Worm (Caenorhabditis elegans) whole organism, mixed stage, embryonic: ENCODE measurements around the gene F37C12.10.

ENCODE experiments used
- bed-3 ChIP-seq: fragments of 200-800 bp; sonication (Bioruptor generic); optimal IDR thresholded peaks from 3 replicates; lab custom pipeline; 2018; ENCODE audit warnings: mild to moderate bottlenecking, missing genetic modification characterization, moderate library complexity, missing compliant biosample characterization
- blmp-1 ChIP-seq: fragments of 150-350 bp; optimal IDR thresholded peaks from 2 replicates; lab custom pipeline; 2014; ENCODE audit warnings: missing biosample characterization, missing genetic modification characterization
- ceh-39 ChIP-seq: fragments of 150-350 bp; optimal IDR thresholded peaks from 2 replicates; lab custom pipeline; 2014; ENCODE audit warnings: missing biosample characterization, missing genetic modification characterization
- ceh-43 ChIP-seq: fragments of 200-800 bp; sonication (Bioruptor generic); optimal IDR thresholded peaks from 2 replicates; lab custom pipeline; 2018; ENCODE audit warnings: mild to moderate bottlenecking, missing genetic modification characterization, moderate library complexity, missing compliant biosample characterization
- ces-1 ChIP-seq: fragments of 150-350 bp; optimal IDR thresholded peaks from 2 replicates; lab custom pipeline; 2014; ENCODE audit warnings: missing biosample characterization, missing genetic modification reagents, missing genetic modification characterization
- cnd-1 ChIP-seq: fragments of 200-800 bp; sonication (Bioruptor generic); optimal IDR thresholded peaks from 2 replicates; lab custom pipeline; 2018; ENCODE audit warnings: mild to moderate bottlenecking, missing genetic modification characterization, missing compliant biosample characterization
- drap-1 ChIP-seq: fragments of 200-800 bp; sonication (Bioruptor generic); optimal IDR thresholded peaks from 3 replicates; lab custom pipeline; 2018; ENCODE audit warnings: mild to moderate bottlenecking, missing genetic modification characterization, missing compliant biosample characterization
- elt-3 ChIP-seq: fragments of 150-350 bp; optimal IDR thresholded peaks from 2 replicates; lab custom pipeline; 2014; ENCODE audit warnings: missing biosample characterization, missing genetic modification characterization
- flh-1 ChIP-seq: fragments of 200-800 bp; sonication (Bioruptor generic); optimal IDR thresholded peaks from 2 replicates; lab custom pipeline; 2018; ENCODE audit warnings: mild to moderate bottlenecking, missing genetic modification characterization, moderate library complexity, missing compliant biosample characterization
- hlh-1 ChIP-seq: fragments of 150-350 bp; optimal IDR thresholded peaks from 2 replicates; lab custom pipeline; 2014; ENCODE audit warnings: missing biosample characterization, missing genetic modification reagents, missing genetic modification characterization
- lin-13 ChIP-seq: fragments of 150-350 bp; optimal IDR thresholded peaks from 2 replicates; lab custom pipeline; 2014; ENCODE audit warnings: missing biosample characterization, missing genetic modification characterization
- lin-32 ChIP-seq: fragments of 200-800 bp; sonication (Bioruptor generic); optimal IDR thresholded peaks from 2 replicates; lab custom pipeline; 2018; ENCODE audit warnings: mild to moderate bottlenecking, missing genetic modification characterization, missing compliant biosample characterization
- lsy-2 ChIP-seq: fragments of 150-350 bp; optimal IDR thresholded peaks from 2 replicates; lab custom pipeline; 2014; ENCODE audit warnings: missing biosample characterization, missing genetic modification characterization
- mab-5 ChIP-seq: fragments of 150-350 bp; optimal IDR thresholded peaks from 2 replicates; lab custom pipeline; 2014; ENCODE audit warnings: missing biosample characterization, missing genetic modification characterization
- mep-1 ChIP-seq: fragments of 150-350 bp; optimal IDR thresholded peaks from 2 replicates; lab custom pipeline; 2017; ENCODE audit warnings: missing biosample characterization, missing genetic modification reagents, missing genetic modification characterization, inconsistent platforms
- mls-2 ChIP-seq: sonication (generic microtip); optimal IDR thresholded peaks from 2 replicates; lab custom pipeline; 2016; ENCODE audit warnings: mild to moderate bottlenecking, missing genetic modification characterization, moderate library complexity, missing compliant biosample characterization
- nhr-12 ChIP-seq: fragments of 150-350 bp; optimal IDR thresholded peaks from 2 replicates; lab custom pipeline; 2014; ENCODE audit warnings: missing biosample characterization, missing genetic modification characterization
- nhr-2 ChIP-seq: fragments of 150-350 bp; optimal IDR thresholded peaks from 2 replicates; lab custom pipeline; 2014; ENCODE audit warnings: missing biosample characterization, missing genetic modification characterization
- nhr-237 ChIP-seq: fragments of 150-350 bp; optimal IDR thresholded peaks from 2 replicates; lab custom pipeline; 2014; ENCODE audit warnings: missing biosample characterization, missing genetic modification characterization
- nhr-76 ChIP-seq: sonication (generic microtip); optimal IDR thresholded peaks from 2 replicates; lab custom pipeline; 2017; ENCODE audit warnings: missing biosample characterization, missing genetic modification characterization
- pha-4 ChIP-seq: fragments of 150-350 bp; optimal IDR thresholded peaks from 2 replicates; lab custom pipeline; 2018; ENCODE audit warnings: missing biosample characterization, missing genetic modification reagents, missing genetic modification characterization
- sem-2 ChIP-seq: fragments of 200-800 bp; sonication (Bioruptor generic); optimal IDR thresholded peaks from 2 replicates; lab custom pipeline; 2018; ENCODE audit warnings: mild to moderate bottlenecking, missing genetic modification characterization, missing compliant biosample characterization
- snpc-4 ChIP-seq: fragments of 150-350 bp; optimal IDR thresholded peaks from 2 replicates; lab custom pipeline; 2014; ENCODE audit warnings: missing biosample characterization, missing genetic modification characterization
- sptf-1 ChIP-seq: sonication (generic microtip); optimal IDR thresholded peaks from 2 replicates; lab custom pipeline; 2017; ENCODE audit warnings: mild to moderate bottlenecking, missing genetic modification characterization, moderate library complexity, missing compliant biosample characterization
- tbx-8 ChIP-seq: fragments of 200-800 bp; sonication (Bioruptor generic); optimal IDR thresholded peaks from 2 replicates; lab custom pipeline; 2018; ENCODE audit warnings: mild to moderate bottlenecking, missing genetic modification characterization, moderate library complexity, missing compliant biosample characterization
- unc-120 ChIP-seq: sonication (generic microtip); optimal IDR thresholded peaks from 2 replicates; lab custom pipeline; 2017; ENCODE audit warnings: missing genetic modification characterization, missing compliant biosample characterization; ENCODE audit not compliant: poor library complexity, severe bottlenecking
- unc-62 ChIP-seq: fragments of 150-350 bp; optimal IDR thresholded peaks from 2 replicates; lab custom pipeline; 2014; ENCODE audit warnings: missing biosample characterization, missing genetic modification reagents, missing genetic modification characterization
- zip-8 ChIP-seq: fragments of 150-350 bp; optimal IDR thresholded peaks from 2 replicates; lab custom pipeline; 2014; ENCODE audit warnings: missing biosample characterization, missing genetic modification characterization
- ztf-11 ChIP-seq: fragments of 150-350 bp; optimal IDR thresholded peaks from 2 replicates; lab custom pipeline; 2014; ENCODE audit warnings: missing biosample characterization, missing genetic modification characterization

The F37C12.10 gene

DNA sequence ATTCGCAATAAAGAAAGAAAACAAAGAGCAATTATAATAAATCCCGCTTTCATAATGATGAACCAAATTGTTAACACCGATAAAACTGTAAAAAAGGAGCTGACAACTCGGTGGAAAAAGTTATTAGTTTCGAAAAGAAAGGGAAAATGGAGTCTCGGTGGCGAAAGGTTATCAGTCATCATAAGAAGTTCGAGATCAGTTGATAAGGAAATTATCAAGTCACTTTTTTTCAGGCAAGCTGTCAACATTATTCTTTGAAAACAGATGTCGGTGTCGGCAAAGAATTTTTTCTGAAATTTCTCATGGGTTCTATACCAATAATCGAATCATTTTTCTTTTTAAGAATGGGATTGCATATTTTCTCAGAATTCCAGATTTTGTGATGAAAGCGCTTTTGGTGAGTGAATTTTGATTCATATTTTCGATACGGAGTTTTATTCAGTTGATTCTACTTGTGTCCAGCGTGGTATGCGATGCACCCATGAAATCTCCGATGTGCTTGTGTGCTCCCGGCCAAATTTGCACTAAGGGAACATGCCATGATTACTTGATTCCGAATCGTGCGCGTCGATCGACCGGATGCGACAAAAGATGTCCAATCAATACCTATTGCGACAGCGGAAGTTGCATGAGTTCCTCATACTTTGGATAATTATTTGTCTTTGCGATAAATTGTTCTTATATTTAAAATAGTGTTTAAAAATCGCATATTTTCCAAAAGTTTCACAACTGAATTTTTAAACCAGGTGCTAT, at the start of gene F37C12.10, which contains the start of gene F37C12.21:
F37C12.10 (minus strand) TSS at position 85 of the 753 bp plus-strand sequence.
F37C12.21 (plus strand) TSS at position 58 of the 753 bp plus-strand sequence.
- TF ChIP-seq nhr-237 (tag; lab: Kevin White, UChicago): no peak
- no peak for TF ChIP-seq ztf-11 (tag; lab: Kevin White, UChicago)

- no peak for TF ChIP-seq pha-4 (tag; lab: Kevin White, UChicago)
- peak; percentile 56 for TF ChIP-seq lin-13
- no peak for TF ChIP-seq snpc-4 (tag; lab: Kevin White, UChicago)
- no peak for TF ChIP-seq unc-120 (tag; lab: Kevin White, UChicago)
- no peak for TF ChIP-seq nhr-237 (tag; lab: Kevin White, UChicago)
- peak; percentile 48 for TF ChIP-seq mep-1 (tag; lab: Kevin White, UChicago)
- TF ChIP-seq drap-1: no peak
- TF ChIP-seq sem-2 (GFP tag; lab: Kevin White, UChicago): no peak
- peak; percentile 64 for TF ChIP-seq lsy-2
- no peak for TF ChIP-seq blmp-1 (tag; lab: Kevin White, UChicago)
- no peak for TF ChIP-seq tbx-8
- no peak for TF ChIP-seq bed-3 (GFP tag; lab: Kevin White, UChicago)
Observed at ce11 chrIII:7234148-7234547, 46.0 kb upstream of the F37C12.10 start, which contains the start of gene ndus-8. TSS of gene ndus-8 (minus strand) at chrIII:7234202.

DNA sequence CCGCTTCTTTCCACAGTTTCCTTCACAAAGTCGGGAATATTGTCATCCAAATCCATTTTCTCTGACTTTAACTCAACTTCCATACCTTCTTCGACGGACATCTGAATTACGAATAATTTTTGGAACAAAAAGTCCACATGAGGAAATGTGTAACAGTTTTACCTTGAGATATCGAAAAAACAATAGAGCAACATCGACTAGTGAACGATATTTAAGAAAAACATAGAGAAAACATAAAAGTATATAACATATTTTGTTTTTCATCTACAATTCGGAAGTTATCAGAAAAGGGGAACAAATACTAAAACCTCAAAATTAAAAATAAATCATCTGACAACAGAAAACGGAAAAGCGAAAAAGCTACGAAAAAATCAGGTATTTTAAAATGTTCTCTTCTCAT, 44.6 kb upstream of the F37C12.10 start, which contains the start of gene adr-2:
adr-2 (minus strand) TSS at position 101 of the 400 bp plus-strand sequence.
- TF ChIP-seq zip-8 (tag; lab: Kevin White, UChicago) (no peak), nhr-12 (tag; lab: Kevin White, UChicago) (no peak), sem-2 (GFP tag; lab: Kevin White, UChicago) (no peak), drap-1 (no peak), mls-2 (tag; lab: Kevin White, UChicago) (no peak), pha-4 (tag; lab: Kevin White, UChicago) (no peak), tbx-8 (no peak), ceh-43 (GFP tag; lab: Kevin White, UChicago) (no peak), mab-5 (tag; lab: Kevin White, UChicago) (no peak), unc-120 (tag; lab: Kevin White, UChicago) (no peak), lin-13 (no peak), ces-1 (GFP tag; lab: Kevin White, UChicago) (no peak), unc-62 (GFP tag; lab: Kevin White, UChicago) (no peak), hlh-1 (tag; lab: Kevin White, UChicago) (no peak), cnd-1 (tag; lab: Kevin White, UChicago) (no peak), nhr-2 (tag; lab: Kevin White, UChicago) (no peak), snpc-4 (tag; lab: Kevin White, UChicago) (no peak), bed-3 (GFP tag; lab: Kevin White, UChicago) (no peak), sptf-1 (tag; lab: Kevin White, UChicago) (no peak)
- TF ChIP-seq, all 35 proteins: peak for 0

- TF ChIP-seq nhr-76 (tag; lab: Kevin White, UChicago): no peak
- no peak for TF ChIP-seq lin-32 (GFP tag; lab: Kevin White, UChicago)
- no peak for TF ChIP-seq sptf-1 (tag; lab: Kevin White, UChicago)
- TF ChIP-seq tbx-8: no peak
- no peak for TF ChIP-seq elt-3
- TF ChIP-seq, all 35 proteins: peak for 0
Observed at ce11 chrIII:7230841-7231240, 42.7 kb upstream of the F37C12.10 start, which contains the start of gene R151.10. TSS of gene R151.10 (minus strand) at chrIII:7230941.

DNA sequence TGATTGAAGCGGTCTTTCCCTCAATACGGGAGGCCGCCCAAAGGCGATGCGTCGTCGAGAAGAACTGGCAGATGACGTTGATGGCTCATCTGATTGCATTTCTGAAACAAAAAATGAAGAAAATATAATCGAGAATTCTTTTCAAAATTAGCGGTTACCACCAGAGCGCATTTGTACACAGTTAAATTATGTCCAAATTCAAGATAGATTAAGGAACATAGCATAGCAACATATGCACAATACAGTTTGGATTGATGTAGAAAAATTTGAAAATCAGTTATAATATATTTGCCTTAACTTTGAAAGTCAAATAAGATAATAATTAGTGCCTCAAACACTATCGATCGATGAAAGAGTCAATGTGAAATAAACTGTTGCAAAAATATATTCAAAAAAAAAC, 41.5 kb upstream of the F37C12.10 start, which contains the start of gene R151.8:
R151.8 (minus strand) TSS at position 101 of the 400 bp plus-strand sequence.
- TF ChIP-seq lsy-2 (no peak), mep-1 (tag; lab: Kevin White, UChicago) (no peak), sptf-1 (tag; lab: Kevin White, UChicago) (no peak), sem-2 (GFP tag; lab: Kevin White, UChicago) (no peak), flh-1 (GFP tag; lab: Kevin White, UChicago) (no peak), pha-4 (tag; lab: Kevin White, UChicago) (no peak), cnd-1 (tag; lab: Kevin White, UChicago) (no peak), nhr-2 (tag; lab: Kevin White, UChicago) (no peak), ceh-39 (tag; lab: Kevin White, UChicago) (no peak)
